Fruit fly (Drosophila melanogaster) whole organism, prepupa: ENCODE data around the gene CG32152.

Experiments
- CG10631 ChIP-seq: fragments of 200-800 bp; sonication (Bioruptor generic); optimal IDR thresholded peaks from 2 replicates; lab custom pipeline; 2016; ENCODE audit warnings: missing biosample characterization, missing genetic modification characterization
- CG10669 ChIP-seq: fragments of 200-800 bp; sonication (Bioruptor generic); optimal IDR thresholded peaks from 3 replicates; lab custom pipeline; 2018; ENCODE audit warnings: missing biosample characterization, mild to moderate bottlenecking, missing genetic modification characterization, moderate library complexity
- CG11762 ChIP-seq: fragments of 200-800 bp; sonication (Bioruptor generic); optimal IDR thresholded peaks from 3 replicates; lab custom pipeline; 2016; ENCODE audit warnings: missing biosample characterization, missing genetic modification characterization; ENCODE audit not compliant: insufficient read depth
- CG11902 ChIP-seq: fragments of 200-800 bp; sonication (Bioruptor generic); optimal IDR thresholded peaks from 3 replicates; lab custom pipeline; 2016; ENCODE audit warnings: missing biosample characterization, missing genetic modification characterization
- CG15336 ChIP-seq: fragments of 200-800 bp; sonication (Bioruptor generic); IDR thresholded peaks from 2 replicates; pipeline ENCODE4 v1.3.6; 2022; ENCODE audit warnings: missing biosample characterization, missing genetic modification characterization
- CG1621 ChIP-seq: fragments of 200-800 bp; sonication (Bioruptor generic); optimal IDR thresholded peaks from 3 replicates; lab custom pipeline; 2018; ENCODE audit warnings: missing biosample characterization, mild to moderate bottlenecking, missing genetic modification characterization
- CG3032 ChIP-seq: fragments of 200-800 bp; optimal IDR thresholded peaks from 2 replicates; lab custom pipeline; 2019; ENCODE audit warnings: missing biosample characterization, mild to moderate bottlenecking, missing genetic modification characterization, moderate library complexity
- CG31627 ChIP-seq: fragments of 200-800 bp; sonication (Bioruptor generic); optimal IDR thresholded peaks from 3 replicates; lab custom pipeline; 2016; ENCODE audit warnings: missing biosample characterization, missing genetic modification characterization
- CG32006 ChIP-seq: fragments of 200-800 bp; sonication (Bioruptor generic); optimal IDR thresholded peaks from 3 replicates; lab custom pipeline; 2017; ENCODE audit warnings: missing biosample characterization, mild to moderate bottlenecking, missing genetic modification characterization
- CG34406 ChIP-seq: fragments of 200-800 bp; sonication (Bioruptor generic); optimal IDR thresholded peaks from 3 replicates; lab custom pipeline; 2016; ENCODE audit warnings: missing biosample characterization, missing genetic modification characterization
- CG3919 ChIP-seq: fragments of 200-800 bp; sonication (Bioruptor generic); optimal IDR thresholded peaks from 3 replicates; lab custom pipeline; 2016; ENCODE audit warnings: missing biosample characterization, missing genetic modification characterization
- CG6276 ChIP-seq: fragments of 200-800 bp; sonication (Bioruptor generic); optimal IDR thresholded peaks from 2 replicates; lab custom pipeline; 2017; ENCODE audit warnings: missing biosample characterization, mild to moderate bottlenecking, missing genetic modification characterization
- CG6792 ChIP-seq: fragments of 200-800 bp; sonication (Bioruptor generic); optimal IDR thresholded peaks from 3 replicates; lab custom pipeline; 2016; ENCODE audit warnings: missing biosample characterization, missing genetic modification characterization
- CG6808 ChIP-seq: fragments of 200-800 bp; sonication (Bioruptor generic); optimal IDR thresholded peaks from 3 replicates; lab custom pipeline; 2017; ENCODE audit warnings: missing biosample characterization, missing genetic modification characterization, mild to moderate bottlenecking, moderate library complexity, missing genetic modification reagents
- CG7368 ChIP-seq: fragments of 200-800 bp; sonication (Bioruptor generic); optimal IDR thresholded peaks from 3 replicates; lab custom pipeline; 2016; ENCODE audit warnings: missing biosample characterization, missing genetic modification characterization
- CG8119 ChIP-seq: fragments of 200-800 bp; sonication (Bioruptor generic); IDR thresholded peaks from 3 replicates; pipeline ENCODE4 v1.3.6; 2022; ENCODE audit warnings: missing biosample characterization, missing genetic modification characterization
- CG8632 ChIP-seq: fragments of 200-800 bp; sonication (Bioruptor generic); optimal IDR thresholded peaks from 3 replicates; lab custom pipeline; 2016; ENCODE audit warnings: missing biosample characterization, missing genetic modification characterization
- Eip78C ChIP-seq: fragments of 200-800 bp; sonication (Bioruptor generic); peaks from one replicate; lab custom pipeline; 2016; ENCODE audit warnings: missing biosample characterization, missing genetic modification characterization
- Eip93F ChIP-seq: fragments of 200-800 bp; sonication (Bioruptor generic); optimal IDR thresholded peaks from 2 replicates; lab custom pipeline; 2016; ENCODE audit warnings: missing biosample characterization, mild to moderate bottlenecking, missing genetic modification characterization
- Ets21C ChIP-seq: fragments of 200-800 bp; sonication (Bioruptor generic); optimal IDR thresholded peaks from 3 replicates; lab custom pipeline; 2016; ENCODE audit warnings: missing biosample characterization, missing genetic modification characterization
- Ets96B ChIP-seq: fragments of 200-800 bp; optimal IDR thresholded peaks from 2 replicates; lab custom pipeline; 2019; ENCODE audit warnings: missing biosample characterization, mild to moderate bottlenecking, missing genetic modification characterization, moderate library complexity
- Gug ChIP-seq: fragments of 200-800 bp; sonication (Bioruptor generic); IDR thresholded peaks from 2 replicates; pipeline ENCODE4 v1.3.6; 2022; ENCODE audit warnings: missing biosample characterization, missing genetic modification characterization
- Hr38 ChIP-seq: sonication (Bioruptor generic); optimal IDR thresholded peaks from 2 replicates; lab custom pipeline; 2016; ENCODE audit warnings: missing biosample characterization, missing genetic modification characterization
- Hr39 ChIP-seq: fragments of 200-800 bp; sonication (Bioruptor generic); optimal IDR thresholded peaks from 2 replicates; lab custom pipeline; 2016; ENCODE audit warnings: missing biosample characterization, missing genetic modification characterization
- Hr4 ChIP-seq: fragments of 200-800 bp; sonication (Bioruptor generic); optimal IDR thresholded peaks from 3 replicates; lab custom pipeline; 2016; ENCODE audit warnings: missing biosample characterization, missing genetic modification characterization
- Lpt ChIP-seq: fragments of 200-800 bp; sonication (Bioruptor generic); optimal IDR thresholded peaks from 3 replicates; lab custom pipeline; 2016; ENCODE audit warnings: missing biosample characterization, missing genetic modification characterization
- Met ChIP-seq: fragments of 200-800 bp; sonication (Bioruptor generic); optimal IDR thresholded peaks from 3 replicates; lab custom pipeline; 2016; ENCODE audit warnings: missing biosample characterization, missing genetic modification characterization
- OdsH ChIP-seq: fragments of 200-800 bp; sonication (Bioruptor generic); optimal IDR thresholded peaks from 3 replicates; lab custom pipeline; 2016; ENCODE audit warnings: missing biosample characterization, missing genetic modification characterization
- Sox102F ChIP-seq: fragments of 200-800 bp; sonication (Bioruptor generic); optimal IDR thresholded peaks from 2 replicates; lab custom pipeline; 2016; ENCODE audit warnings: missing biosample characterization, mild to moderate bottlenecking, missing genetic modification characterization
- Sox14 ChIP-seq: fragments of 200-800 bp; sonication (Bioruptor generic); optimal IDR thresholded peaks from 3 replicates; lab custom pipeline; 2016; ENCODE audit warnings: missing biosample characterization, missing genetic modification characterization
- Sox15 ChIP-seq: fragments of 200-800 bp; sonication (Bioruptor generic); optimal IDR thresholded peaks from 3 replicates; lab custom pipeline; 2016; ENCODE audit warnings: missing biosample characterization, missing genetic modification characterization
- acj6 ChIP-seq: fragments of 200-800 bp; sonication (Bioruptor generic); optimal IDR thresholded peaks from 3 replicates; lab custom pipeline; 2016; ENCODE audit warnings: missing biosample characterization, missing genetic modification characterization
- cyc ChIP-seq: fragments of 200-800 bp; sonication (Bioruptor generic); optimal IDR thresholded peaks from 3 replicates; lab custom pipeline; 2016; ENCODE audit warnings: missing biosample characterization, missing genetic modification characterization
- dsx ChIP-seq: fragments of 200-800 bp; optimal IDR thresholded peaks from 3 replicates; lab custom pipeline; 2019; ENCODE audit warnings: missing biosample characterization, mild to moderate bottlenecking, missing genetic modification characterization, moderate library complexity; ENCODE audit not compliant: poor library complexity, severe bottlenecking
- esn ChIP-seq: fragments of 200-800 bp; sonication (Bioruptor generic); optimal IDR thresholded peaks from 2 replicates; lab custom pipeline; 2016; ENCODE audit warnings: missing biosample characterization, mild to moderate bottlenecking, missing genetic modification characterization, moderate library complexity
- fd59A ChIP-seq: fragments of 200-800 bp; sonication (Bioruptor generic); optimal IDR thresholded peaks from 2 replicates; lab custom pipeline; 2017; ENCODE audit warnings: missing biosample characterization, mild to moderate bottlenecking, missing genetic modification characterization, missing genetic modification reagents
- fd85E ChIP-seq: fragments of 200-800 bp; sonication (Bioruptor generic); optimal IDR thresholded peaks from 3 replicates; lab custom pipeline; 2016; ENCODE audit warnings: missing biosample characterization, missing genetic modification characterization
- fkh ChIP-seq: fragments of 200-800 bp; sonication (Bioruptor generic); optimal IDR thresholded peaks from 3 replicates; lab custom pipeline; 2017; ENCODE audit warnings: missing biosample characterization, mild to moderate bottlenecking, missing genetic modification characterization, moderate library complexity
- pdm3 ChIP-seq: fragments of 200-800 bp; sonication (Bioruptor generic); optimal IDR thresholded peaks from 3 replicates; lab custom pipeline; 2016; ENCODE audit warnings: missing biosample characterization, missing genetic modification characterization
- salr ChIP-seq, 2 experiments: fragments of 200-800 bp; sonication (Bioruptor generic); optimal IDR thresholded peaks; 3 replicates each; lab custom pipeline; 2016 to 2018; ENCODE audit warnings: missing biosample characterization in 2 of 2, missing genetic modification characterization in 2 of 2, mild to moderate bottlenecking in 1 of 2
- spab ChIP-seq: fragments of 200-800 bp; sonication (Bioruptor generic); optimal IDR thresholded peaks from 2 replicates; lab custom pipeline; 2017; ENCODE audit warnings: missing biosample characterization, mild to moderate bottlenecking, missing genetic modification characterization, missing genetic modification reagents
- topi ChIP-seq: fragments of 200-800 bp; sonication (Bioruptor generic); optimal IDR thresholded peaks from 3 replicates; lab custom pipeline; 2016; ENCODE audit warnings: missing biosample characterization, missing genetic modification characterization
- vri ChIP-seq: fragments of 200-800 bp; sonication (Bioruptor generic); optimal IDR thresholded peaks from 3 replicates; lab custom pipeline; 2016; ENCODE audit warnings: missing biosample characterization, mild to moderate bottlenecking, missing genetic modification characterization

Gene CG32152

dm6 chr3L:16128481-16128972, 15.3 kb downstream of the CG32152 start, which contains the start of gene Pgm1 (continued):
- no peak; the same call in 1 of the 3 replicates for TF ChIP-seq CG8119 (GFP tag; lab: Robert Waterston, UW)
- peak; percentile 97 for TF ChIP-seq Eip78C (GFP tag; lab: Kevin White, UChicago)
- TF ChIP-seq topi, result peak; percentile 95
- TF ChIP-seq CG7368 (GFP tag; lab: Kevin White, UChicago), result peak; percentile 96
- peak; percentile 87 for TF ChIP-seq CG34406 (GFP tag; lab: Kevin White, UChicago)
- TF ChIP-seq CG3919 (GFP tag; lab: Kevin White, UChicago), result peak; percentile 95
- TF ChIP-seq fkh (GFP tag; lab: Kevin White, UChicago), result peak; percentile 80
- peak; percentile 83 for TF ChIP-seq dsx (GFP tag; lab: Kevin White, UChicago)
- TF ChIP-seq salr (GFP tag; optimal IDR thresholded peaks at IDR 0.05; lab: Kevin White, UChicago), result no peak
- no peak for TF ChIP-seq fd85E (GFP tag; lab: Kevin White, UChicago)
- peak; percentile 89 for TF ChIP-seq Sox15 (GFP tag; lab: Kevin White, UChicago)
- peak; percentile 86 for TF ChIP-seq Lpt (GFP tag; lab: Kevin White, UChicago)
- TF ChIP-seq CG1621, result no peak
- TF ChIP-seq Met, result peak; percentile 94
- no peak for TF ChIP-seq CG32006 (GFP tag; lab: Kevin White, UChicago)
- peak; percentile 93 for TF ChIP-seq OdsH (GFP tag; lab: Kevin White, UChicago)
- peak; percentile 97 for TF ChIP-seq Sox102F (GFP tag; lab: Kevin White, UChicago)
- peak; percentile 78 for TF ChIP-seq CG10631 (GFP tag; lab: Kevin White, UChicago)
- peak; percentile 94 for TF ChIP-seq Hr39 (GFP tag; lab: Kevin White, UChicago)
- TF ChIP-seq Hr4 (GFP tag; lab: Kevin White, UChicago), result peak; percentile 94

dm6 chr3L:16121791-16122190, 22.0 kb downstream of the CG32152 start, which contains the start of gene Strump:
Gene Strump (plus strand): TSS chr3L:16122002.
- TF ChIP-seq CG10669 (GFP tag; lab: Kevin White, UChicago) (no peak), fkh (GFP tag; lab: Kevin White, UChicago) (no peak), fd59A (no peak), Sox15 (GFP tag; lab: Kevin White, UChicago) (no peak), CG11762 (GFP tag; lab: Kevin White, UChicago) (no peak), CG6276 (GFP tag; lab: Kevin White, UChicago) (no peak), CG6808 (no peak), Ets96B (no peak), CG31627 (no peak), Hr38 (GFP tag; lab: Kevin White, UChicago) (no peak), CG15336 (no peak)

- TF ChIP-seq CG8632 (GFP tag; lab: Kevin White, UChicago), result peak; percentile 80
- no peak for TF ChIP-seq CG1621
- TF ChIP-seq Eip93F (GFP tag; lab: Kevin White, UChicago), result peak; percentile 92
- TF ChIP-seq fd85E (GFP tag; lab: Kevin White, UChicago), result no peak
- TF ChIP-seq Ets21C, result no peak
- TF ChIP-seq CG6808, result no peak
- TF ChIP-seq CG3032 (tag; lab: Kevin White, UChicago), result peak; percentile 80
- TF ChIP-seq acj6 (GFP tag; lab: Kevin White, UChicago), result no peak
- TF ChIP-seq Hr39 (GFP tag; lab: Kevin White, UChicago), result no peak
- TF ChIP-seq Lpt (GFP tag; lab: Kevin White, UChicago), result no peak
- no peak for TF ChIP-seq salr (GFP tag; optimal IDR thresholded peaks at IDR 0.05; lab: Kevin White, UChicago)
- peak; percentile 84 for TF ChIP-seq CG6792 (GFP tag; lab: Kevin White, UChicago)
- TF ChIP-seq vri (GFP tag; lab: Kevin White, UChicago), result no peak
- peak; percentile 77 for TF ChIP-seq Gug (GFP tag; lab: Robert Waterston, UW)
- TF ChIP-seq Hr4 (GFP tag; lab: Kevin White, UChicago), result peak; percentile 88
- peak; percentile 92 for TF ChIP-seq esn (GFP tag; lab: Kevin White, UChicago)
- TF ChIP-seq CG7368 (GFP tag; lab: Kevin White, UChicago), result peak; percentile 85
- TF ChIP-seq Sox102F (GFP tag; lab: Kevin White, UChicago), result peak; percentile 83
- no peak; the same call in 1 of the 3 replicates for TF ChIP-seq CG8119 (GFP tag; lab: Robert Waterston, UW)
- TF ChIP-seq topi, result peak; percentile 91
- peak; percentile 87 for TF ChIP-seq cyc (GFP tag; lab: Kevin White, UChicago)
- TF ChIP-seq pdm3 (GFP tag; lab: Kevin White, UChicago), result no peak
- peak; percentile 77 for TF ChIP-seq CG34406 (GFP tag; lab: Kevin White, UChicago)
- TF ChIP-seq spab (GFP tag; lab: Kevin White, UChicago), result no peak
- no peak for TF ChIP-seq OdsH (GFP tag; lab: Kevin White, UChicago)
- TF ChIP-seq CG31627, result peak; percentile 92
- TF ChIP-seq Eip78C (GFP tag; lab: Kevin White, UChicago), result peak; percentile 97
- TF ChIP-seq Sox14 (GFP tag; lab: Kevin White, UChicago), result peak; percentile 92
- peak; percentile 75 for TF ChIP-seq CG11902 (GFP tag; lab: Kevin White, UChicago)
- TF ChIP-seq CG10669 (GFP tag; lab: Kevin White, UChicago), result no peak
- TF ChIP-seq CG3919 (GFP tag; lab: Kevin White, UChicago), result peak; percentile 86
- peak; percentile 82 for TF ChIP-seq Ets96B
Measured at dm6 chr3L:16113607-16114337, 30.1 kb downstream of the CG32152 start.
